Worm (Caenorhabditis elegans) whole organism, L4 larva: ENCODE results near the gene madf-9.

Experiments
- F26F4.8 ChIP-seq: fragments of 200-800 bp; sonication (Bioruptor generic); conservative IDR thresholded peaks from 2 replicates; pipeline ENCODE4 v1.3.6; 2022; ENCODE audit warnings: missing genetic modification characterization, missing compliant biosample characterization
- F44E2.7 ChIP-seq: fragments of 200-800 bp; sonication (Bioruptor generic); IDR thresholded peaks from 2 replicates; pipeline ENCODE4 v2.1.2; 2022; ENCODE audit warnings: missing genetic modification characterization, missing compliant biosample characterization
- Y105C5A.15 ChIP-seq: fragments of 200-800 bp; sonication (Bioruptor generic); IDR thresholded peaks from 2 replicates; pipeline ENCODE4 v1.3.6; 2022; ENCODE audit warnings: missing genetic modification characterization, missing compliant biosample characterization
- Y48G9A.11 ChIP-seq: fragments of 200-800 bp; sonication (Bioruptor generic); IDR thresholded peaks from 2 replicates; pipeline ENCODE4 v1.3.6; 2022; ENCODE audit warnings: missing genetic modification reagents, missing genetic modification characterization, missing compliant biosample characterization
- aha-1 ChIP-seq: fragments of 150-350 bp; peaks from one replicate; lab custom pipeline; 2014; ENCODE audit warnings: missing biosample characterization, missing genetic modification characterization
- ama-1 ChIP-seq: fragments of 150-350 bp; optimal IDR thresholded peaks from 2 replicates; lab custom pipeline; 2014; ENCODE audit warnings: inconsistent platforms, mixed read lengths
- arid-1 ChIP-seq: fragments of 200-800 bp; sonication (Bioruptor generic); conservative IDR thresholded peaks from 2 replicates; pipeline ENCODE4 v1.3.6; 2022; ENCODE audit warnings: missing genetic modification reagents, missing genetic modification characterization, missing compliant biosample characterization
- ceh-28 ChIP-seq: fragments of 150-350 bp; optimal IDR thresholded peaks from 2 replicates; lab custom pipeline; 2014; ENCODE audit warnings: missing biosample characterization, missing genetic modification reagents, missing genetic modification characterization
- ceh-82 ChIP-seq: sonication (generic microtip); optimal IDR thresholded peaks from 2 replicates; lab custom pipeline; 2017; ENCODE audit warnings: missing biosample characterization, missing genetic modification characterization
- daf-12 ChIP-seq: fragments of 150-350 bp; optimal IDR thresholded peaks from 2 replicates; lab custom pipeline; 2014; ENCODE audit warnings: missing biosample characterization, missing genetic modification reagents, missing genetic modification characterization
- daf-16 ChIP-seq, 3 experiments: sonication (generic microtip); optimal IDR thresholded peaks; 2 replicates each; lab custom pipeline; 2016 to 2017; ENCODE audit warnings: missing genetic modification characterization in 3 of 3, missing genetic modification reagents in 3 of 3, mild to moderate bottlenecking in 2 of 3, missing compliant biosample characterization in 2 of 3, missing biosample characterization in 1 of 3, moderate library complexity in 1 of 3
- dmd-9 ChIP-seq: fragments of 200-800 bp; sonication (Bioruptor generic); IDR thresholded peaks from 2 replicates; pipeline ENCODE4 v1.3.6; 2022; ENCODE audit warnings: missing genetic modification reagents, missing genetic modification characterization, missing compliant biosample characterization
- dve-1 ChIP-seq: sonication (generic microtip); optimal IDR thresholded peaks from 2 replicates; lab custom pipeline; 2017; ENCODE audit warnings: antibody characterized with exemption, mild to moderate bottlenecking, missing genetic modification characterization, missing compliant biosample characterization; ENCODE audit not compliant: insufficient read depth
- hif-1 ChIP-seq, 2 experiments: sonication (generic microtip); optimal IDR thresholded peaks; 2 replicates each; lab custom pipeline; 2016 to 2017; ENCODE audit warnings: missing compliant biosample characterization in 2 of 2, missing genetic modification characterization in 2 of 2, missing genetic modification reagents in 2 of 2, missing genotype in 2 of 2, mild to moderate bottlenecking in 1 of 2
- hlh-30 ChIP-seq: sonication (generic microtip); optimal IDR thresholded peaks from 2 replicates; lab custom pipeline; 2017; ENCODE audit warnings: antibody characterized with exemption, mild to moderate bottlenecking, missing genetic modification characterization, missing compliant biosample characterization; ENCODE audit not compliant: insufficient read depth
- lin-13 ChIP-seq: fragments of 150-350 bp; optimal IDR thresholded peaks from 2 replicates; lab custom pipeline; 2014; ENCODE audit warnings: missing biosample characterization, missing genetic modification reagents, missing genetic modification characterization
- lin-29 ChIP-seq: fragments of 200-800 bp; sonication (Bioruptor generic); IDR thresholded peaks from 2 replicates; pipeline ENCODE4 v1.3.6; 2022; ENCODE audit warnings: missing genetic modification reagents, missing genetic modification characterization, missing compliant biosample characterization
- lir-3 ChIP-seq: sonication (generic microtip); optimal IDR thresholded peaks from 2 replicates; lab custom pipeline; 2016; ENCODE audit warnings: mild to moderate bottlenecking, missing genetic modification characterization, missing compliant biosample characterization
- madf-9 ChIP-seq: fragments of 200-800 bp; sonication (Bioruptor generic); conservative IDR thresholded peaks from 2 replicates; pipeline ENCODE4 v1.3.6; 2022; ENCODE audit warnings: missing genetic modification reagents, missing genetic modification characterization, missing compliant biosample characterization
- mxl-3 ChIP-seq: fragments of 200-800 bp; sonication (Bioruptor generic); optimal IDR thresholded peaks from 2 replicates; lab custom pipeline; 2018; ENCODE audit warnings: mild to moderate bottlenecking, missing genetic modification characterization, missing compliant biosample characterization
- nhr-102 ChIP-seq: sonication (generic microtip); optimal IDR thresholded peaks from 2 replicates; lab custom pipeline; 2016; ENCODE audit warnings: mild to moderate bottlenecking, missing genetic modification characterization, moderate library complexity, missing compliant biosample characterization
- nhr-11 ChIP-seq: fragments of 150-350 bp; optimal IDR thresholded peaks from 2 replicates; lab custom pipeline; 2014; ENCODE audit warnings: missing biosample characterization, missing genetic modification characterization
- nhr-237 ChIP-seq: sonication (generic microtip); optimal IDR thresholded peaks from 2 replicates; lab custom pipeline; 2017; ENCODE audit warnings: missing biosample characterization, missing genetic modification characterization
- nhr-28 ChIP-seq: fragments of 150-350 bp; optimal IDR thresholded peaks from 2 replicates; lab custom pipeline; 2014; ENCODE audit warnings: missing biosample characterization, missing genetic modification characterization
- pqm-1 ChIP-seq: sonication (generic microtip); optimal IDR thresholded peaks from 2 replicates; lab custom pipeline; 2017; ENCODE audit warnings: missing biosample characterization, missing genetic modification characterization
- set-16 ChIP-seq: fragments of 200-800 bp; sonication (Bioruptor generic); IDR thresholded peaks from 2 replicates; pipeline ENCODE4 v1.3.6; 2022; ENCODE audit warnings: missing genetic modification reagents, missing genetic modification characterization, missing compliant biosample characterization
- snpc-4 ChIP-seq: fragments of 150-350 bp; optimal IDR thresholded peaks from 2 replicates; lab custom pipeline; 2014; ENCODE audit warnings: missing biosample characterization, missing genetic modification characterization
- spr-1 ChIP-seq: sonication (generic microtip); optimal IDR thresholded peaks from 2 replicates; lab custom pipeline; 2016; ENCODE audit warnings: mild to moderate bottlenecking, missing genetic modification characterization, missing compliant biosample characterization
- tag-97 ChIP-seq: fragments of 200-800 bp; sonication (Bioruptor generic); IDR thresholded peaks from 2 replicates; pipeline ENCODE4 v1.3.6; 2022; ENCODE audit warnings: missing genetic modification characterization, missing compliant biosample characterization
- tra-1 ChIP-seq: fragments of 200-800 bp; sonication (Bioruptor generic); IDR thresholded peaks from 2 replicates; pipeline ENCODE4 v1.3.6; 2022; ENCODE audit warnings: missing genetic modification reagents, missing genetic modification characterization, missing compliant biosample characterization
- unc-62 ChIP-seq, 3 experiments: fragments of 150-350 bp in 1 of 3; sonication (generic microtip); optimal IDR thresholded peaks in 2 of 3; peaks in 1 of 3; 1 replicate in 1 of 3; 2 replicates in 2 of 3; lab custom pipeline; 2014 to 2017; ENCODE audit warnings: missing biosample characterization in 3 of 3, missing genetic modification characterization in 3 of 3, missing genetic modification reagents in 3 of 3, missing genotype in 1 of 3
- vab-7 ChIP-seq: fragments of 200-800 bp; sonication (Bioruptor generic); IDR thresholded peaks from 2 replicates; pipeline ENCODE4 v1.3.6; 2022; ENCODE audit warnings: missing genetic modification reagents, missing genetic modification characterization, missing compliant biosample characterization
- zag-1 ChIP-seq: fragments of 150-350 bp; optimal IDR thresholded peaks from 2 replicates; lab custom pipeline; 2014; ENCODE audit warnings: missing biosample characterization, missing genetic modification characterization
- zfp-2 ChIP-seq: sonication (generic microtip); optimal IDR thresholded peaks from 2 replicates; lab custom pipeline; 2016; ENCODE audit warnings: mild to moderate bottlenecking, missing genetic modification characterization, missing compliant biosample characterization
- zfp-3 ChIP-seq: fragments of 200-800 bp; sonication (Bioruptor generic); conservative IDR thresholded peaks from 2 replicates; pipeline ENCODE4 v1.3.6; 2022; ENCODE audit warnings: missing genetic modification reagents, missing genetic modification characterization, missing compliant biosample characterization
- zip-11 ChIP-seq: fragments of 200-800 bp; sonication (Bioruptor generic); IDR thresholded peaks from 2 replicates; pipeline ENCODE4 v1.3.6; 2022; ENCODE audit warnings: missing genetic modification characterization, missing compliant biosample characterization
- zip-2 ChIP-seq: fragments of 150-350 bp; optimal IDR thresholded peaks from 2 replicates; lab custom pipeline; 2014; ENCODE audit warnings: missing biosample characterization, missing genetic modification characterization

The madf-9 gene

DNA sequence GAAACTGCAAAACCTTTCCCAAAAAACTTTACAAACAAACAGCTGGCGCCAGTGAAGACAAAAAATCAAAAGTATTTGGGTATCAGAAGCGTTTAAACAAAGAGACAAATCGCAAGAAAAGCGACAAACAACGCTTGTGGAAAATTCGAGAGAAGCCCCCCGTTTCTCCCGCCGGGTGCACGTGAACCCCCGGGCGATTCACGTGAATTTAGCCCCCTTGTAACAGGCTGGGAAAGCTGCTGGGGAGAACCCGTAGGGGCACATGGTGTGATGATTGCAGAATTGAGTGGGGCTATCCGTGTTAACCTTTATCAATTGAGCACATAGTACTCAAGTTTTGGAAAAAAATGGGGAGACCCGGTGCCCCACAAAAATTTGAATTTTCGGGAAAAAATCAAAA lies 17.3 kb downstream of the madf-9 start (continued):
- TF ChIP-seq zfp-2 (tag; lab: Kevin White, UChicago) = no peak
- TF ChIP-seq ama-1 = no peak
- no peak for TF ChIP-seq nhr-102 (tag; lab: Kevin White, UChicago)
- no peak for TF ChIP-seq Y48G9A.11 (GFP tag; lab: Robert Waterston, UW)
- no peak for TF ChIP-seq spr-1 (tag; lab: Kevin White, UChicago)
- TF ChIP-seq ceh-28 (tag; lab: Kevin White, UChicago) = no peak
- peak; percentile 89 for TF ChIP-seq hlh-30
- TF ChIP-seq lin-13 (GFP tag; lab: Kevin White, UChicago) = no peak
- TF ChIP-seq nhr-11 (tag; lab: Kevin White, UChicago) = peak; percentile 82
- no peak for TF ChIP-seq tag-97 (GFP tag; lab: Robert Waterston, UW)
- TF ChIP-seq ceh-82 (tag; lab: Kevin White, UChicago) = no peak

DNA sequence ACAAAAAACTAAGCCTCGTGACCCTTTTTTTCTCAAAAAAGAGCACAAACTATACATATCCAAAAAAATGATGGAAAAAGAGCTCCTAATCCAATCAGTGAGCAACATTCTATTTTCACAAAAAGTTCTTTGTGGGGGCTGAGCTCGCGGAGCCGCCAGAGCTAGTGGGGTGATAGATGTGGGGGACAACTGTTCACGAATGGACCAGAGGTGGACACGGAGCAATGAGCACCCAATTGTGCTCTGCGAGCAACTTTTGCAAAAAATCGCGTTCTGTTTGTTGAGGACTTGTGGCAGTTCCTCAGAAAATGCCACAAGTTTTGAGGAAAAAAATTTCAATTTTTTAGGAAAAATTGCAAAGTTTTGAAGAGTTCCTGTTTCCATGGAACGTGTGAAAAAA lies 17.9 kb downstream of the madf-9 start:
- TF ChIP-seq tag-97 (GFP tag; lab: Robert Waterston, UW) (no peak), nhr-102 (tag; lab: Kevin White, UChicago) (no peak), zfp-3 (no peak), zip-11 (GFP tag; lab: Robert Waterston, UW) (no peak)

DNA sequence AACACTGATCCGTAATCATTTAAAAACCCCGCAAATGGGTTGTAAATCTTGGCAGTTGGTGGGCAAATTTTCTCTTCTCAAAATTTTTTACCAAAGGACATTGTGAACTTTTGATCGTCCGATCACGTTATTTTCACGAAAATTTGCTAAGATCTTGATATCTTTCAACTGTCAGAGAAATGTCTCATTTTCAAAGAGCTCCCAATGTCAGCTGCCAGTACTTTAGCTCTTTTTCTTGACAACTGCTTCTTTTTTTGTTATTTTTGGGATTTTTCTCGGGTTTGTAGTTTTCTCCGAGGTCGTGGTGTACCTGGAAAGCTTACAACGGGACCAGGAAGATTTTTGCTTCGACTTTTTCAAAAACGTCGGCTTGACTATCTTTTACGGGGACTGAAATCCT lies 19.0 kb downstream of the madf-9 start:
- TF ChIP-seq unc-62 (GFP tag; optimal IDR thresholded peaks at IDR 0.05 in 1 of 2; lab: Kevin White, UChicago) (peak in 1 of 2 experiments; percentile 60), unc-62 (tag; optimal IDR thresholded peaks at IDR 0.05; lab: Kevin White, UChicago) (no peak), snpc-4 (no peak), nhr-11 (tag; lab: Kevin White, UChicago) (peak; percentile 52), daf-16 (GFP tag; optimal IDR thresholded peaks at IDR 0.05; lab: Kevin White, UChicago) (peak in 1 of 2 experiments; percentile 66), daf-16 (tag; optimal IDR thresholded peaks at IDR 0.05; lab: Kevin White, UChicago) (no peak), zfp-3 (no peak), aha-1 (peak; percentile 87), hif-1 (tag; optimal IDR thresholded peaks at IDR 0.05; lab: Kevin White, UChicago) (peak in 1 of 2 experiments; percentile 2)

DNA sequence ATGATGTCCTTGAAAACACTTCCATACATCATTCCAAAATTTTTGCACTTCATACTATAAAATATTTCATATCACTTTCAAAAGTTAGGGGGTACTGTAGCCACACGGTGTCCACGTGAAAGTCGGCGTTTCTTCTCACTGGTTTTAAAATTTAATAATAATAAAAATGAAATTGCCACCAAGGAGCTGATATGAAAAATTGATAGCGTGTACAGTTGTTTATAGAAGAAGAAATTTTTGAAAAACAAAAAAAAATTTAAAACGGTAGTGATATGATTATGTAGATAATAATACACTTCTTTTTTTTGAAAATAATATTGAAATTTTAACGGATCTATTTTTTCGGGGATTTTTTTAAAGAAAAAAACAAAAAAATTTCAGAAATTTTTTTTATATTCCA lies 23.1 kb downstream of the madf-9 start:
- TF ChIP-seq daf-16 (GFP tag; optimal IDR thresholded peaks at IDR 0.05; lab: Kevin White, UChicago) = no peak
- TF ChIP-seq daf-16 (tag; optimal IDR thresholded peaks at IDR 0.05; lab: Kevin White, UChicago) = peak; percentile 80
- TF ChIP-seq dmd-9 = no peak
- no peak for TF ChIP-seq vab-7 (GFP tag; lab: Robert Waterston, UW)
- TF ChIP-seq daf-12 (tag; lab: Kevin White, UChicago) = no peak
- no peak for TF ChIP-seq nhr-237 (tag; lab: Kevin White, UChicago)
- TF ChIP-seq F26F4.8 (GFP tag; lab: Robert Waterston, UW) = no peak
- no peak for TF ChIP-seq Y105C5A.15 (GFP tag; lab: Robert Waterston, UW)
- TF ChIP-seq tra-1 (GFP tag; lab: Robert Waterston, UW) = no peak
- TF ChIP-seq arid-1 (GFP tag; lab: Robert Waterston, UW) = no peak
- no peak for TF ChIP-seq madf-9 (GFP tag; lab: Robert Waterston, UW)
- no peak for TF ChIP-seq tag-97 (GFP tag; lab: Robert Waterston, UW)
- no peak for TF ChIP-seq lin-13 (GFP tag; lab: Kevin White, UChicago)
- TF ChIP-seq aha-1 = peak; percentile 72
- TF ChIP-seq zip-2 (tag; lab: Kevin White, UChicago) = no peak
- TF ChIP-seq nhr-11 (tag; lab: Kevin White, UChicago) = no peak

DNA sequence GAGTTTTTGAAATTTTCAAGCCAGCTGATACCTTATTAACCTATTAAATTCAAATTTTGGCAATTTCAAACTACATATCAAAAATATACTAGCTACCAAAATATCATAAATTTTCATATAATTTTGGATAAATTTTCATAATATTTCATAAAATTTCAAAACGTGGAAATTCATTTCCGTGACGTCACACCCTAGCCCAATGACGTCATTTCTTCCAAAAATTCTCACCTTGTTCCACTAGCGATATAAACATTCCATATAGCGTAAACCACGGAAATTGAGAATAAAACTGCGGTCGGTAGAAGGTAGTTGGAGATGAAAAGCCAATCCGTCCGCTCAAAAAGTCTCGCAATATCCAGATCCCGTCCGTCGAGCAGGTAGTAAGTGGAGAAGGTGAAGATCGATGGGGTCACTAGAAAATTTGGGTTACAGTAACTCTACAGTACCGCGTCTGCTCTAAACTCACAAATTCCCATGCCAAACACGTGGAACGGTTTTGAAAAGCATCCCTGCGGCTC lies 24.3 kb downstream of the madf-9 start:
- TF ChIP-seq F44E2.7 (GFP tag; lab: Robert Waterston, UW) = no peak
- peak in 1 of 2 experiments; percentile 70 for TF ChIP-seq unc-62 (GFP tag; optimal IDR thresholded peaks at IDR 0.05 in 1 of 2; lab: Kevin White, UChicago)
- no peak for TF ChIP-seq unc-62 (tag; optimal IDR thresholded peaks at IDR 0.05; lab: Kevin White, UChicago)
- TF ChIP-seq, all 104 proteins: peak for 1

DNA sequence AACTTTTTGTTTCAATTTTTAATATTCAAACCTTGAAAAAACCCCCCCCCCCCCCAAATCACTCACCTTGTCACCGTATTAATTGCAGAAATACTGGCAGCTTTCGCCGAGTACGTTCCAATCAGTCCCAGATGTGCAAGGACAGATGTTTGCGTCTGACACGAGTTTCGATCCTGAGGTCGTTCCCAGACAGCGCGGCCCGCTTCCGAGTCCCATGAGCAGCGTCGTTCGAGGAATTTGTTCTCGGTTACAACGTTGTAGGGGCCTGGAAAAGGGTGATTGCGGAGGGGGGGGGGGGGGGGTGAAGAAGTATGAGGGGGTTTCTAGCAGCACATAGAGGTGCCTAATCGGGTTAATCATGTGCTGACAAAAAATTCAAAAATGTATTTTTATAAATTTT lies 26.0 kb downstream of the madf-9 start:
- no peak for TF ChIP-seq dve-1
- no peak for TF ChIP-seq lir-3 (tag; lab: Kevin White, UChicago)
- no peak for TF ChIP-seq mxl-3 (GFP tag; lab: Kevin White, UChicago)
- TF ChIP-seq zag-1 (tag; lab: Kevin White, UChicago) = no peak
- peak; percentile 63 for TF ChIP-seq set-16
- TF ChIP-seq F44E2.7 (GFP tag; lab: Robert Waterston, UW) = no peak
- no peak for TF ChIP-seq lin-29 (GFP tag; lab: Robert Waterston, UW)
- no peak for TF ChIP-seq pqm-1
- TF ChIP-seq nhr-28 (tag; lab: Kevin White, UChicago) = no peak
